Fruit fly (Drosophila melanogaster) whole organism, embryonic: Measurements from ENCODE around the gene CG10347.
A peak's percentile ranks its signal among the peaks of the same experiment; 100 is the strongest.

Experiments used
- C15 ChIP-seq: fragments of 200-800 bp; sonication (Bioruptor generic); IDR thresholded peaks from 3 replicates; pipeline ENCODE4 v1.3.6; 2022; ENCODE audit warnings: missing biosample characterization, missing genetic modification characterization
- CG10654 ChIP-seq: fragments of 200-800 bp; sonication (Bioruptor generic); optimal IDR thresholded peaks from 2 replicates; lab custom pipeline; 2016; ENCODE audit warnings: missing biosample characterization, missing genetic modification characterization
- CG11504 ChIP-seq: fragments of 200-800 bp; sonication (Bioruptor generic); optimal IDR thresholded peaks from 3 replicates; lab custom pipeline; 2019; ENCODE audit warnings: missing biosample characterization, mild to moderate bottlenecking, missing genetic modification characterization, moderate library complexity
- CG11695 ChIP-seq: fragments of 200-800 bp; sonication (Bioruptor generic); IDR thresholded peaks from 3 replicates; pipeline ENCODE4 v1.3.6; 2022; ENCODE audit warnings: missing biosample characterization, missing genetic modification characterization
- CG12219 ChIP-seq: fragments of 200-800 bp; sonication (Bioruptor generic); optimal IDR thresholded peaks from 3 replicates; lab custom pipeline; 2018; ENCODE audit warnings: missing biosample characterization, mild to moderate bottlenecking, missing genetic modification characterization
- CG17612 ChIP-seq: fragments of 200-800 bp; sonication (Bioruptor generic); IDR thresholded peaks from 2 replicates; pipeline ENCODE4 v1.3.6; 2022; ENCODE audit warnings: missing biosample characterization, missing genetic modification characterization
- CG6765 ChIP-seq: fragments of 200-800 bp; sonication (Bioruptor generic); optimal IDR thresholded peaks from 3 replicates; lab custom pipeline; 2017; ENCODE audit warnings: missing biosample characterization, mild to moderate bottlenecking, missing genetic modification characterization
- CG6813 ChIP-seq: fragments of 200-800 bp; sonication (Bioruptor generic); optimal IDR thresholded peaks from 2 replicates; lab custom pipeline; 2017; ENCODE audit warnings: missing biosample characterization, missing genetic modification characterization, mild to moderate bottlenecking, moderate library complexity, missing genetic modification reagents
- CG7987 ChIP-seq: fragments of 200-800 bp; sonication (Bioruptor generic); optimal IDR thresholded peaks from 2 replicates; lab custom pipeline; 2018; ENCODE audit warnings: missing biosample characterization, mild to moderate bottlenecking, missing genetic modification characterization, moderate library complexity
- Chrac-16 ChIP-seq: fragments of 200-800 bp; sonication (Bioruptor generic); optimal IDR thresholded peaks from 3 replicates; lab custom pipeline; 2016; ENCODE audit warnings: missing biosample characterization, missing genetic modification characterization
- D ChIP-seq, 2 experiments: fragments of 200-800 bp in 1 of 2; fragments of >200 bp in 1 of 2; sonication (Bioruptor generic) in 1 of 2; optimal IDR thresholded peaks; 2 replicates in 1 of 2; 3 replicates in 1 of 2; lab custom pipeline; 2017; ENCODE audit warnings: mild to moderate bottlenecking in 1 of 2, missing biosample characterization in 1 of 2, missing genetic modification characterization in 1 of 2, missing genetic modification reagents in 1 of 2
- Dll ChIP-seq: fragments of 200-800 bp; sonication (Bioruptor generic); IDR thresholded peaks from 4 replicates; pipeline ENCODE4 v1.3.6; 2022; ENCODE audit warnings: missing biosample characterization, missing genetic modification characterization; ENCODE audit not compliant: partially characterized antibody
- Dp ChIP-seq: fragments of 200-800 bp; sonication (Bioruptor generic); optimal IDR thresholded peaks from 2 replicates; lab custom pipeline; 2018; ENCODE audit warnings: missing biosample characterization, mild to moderate bottlenecking, missing genetic modification characterization, moderate library complexity
- Drgx ChIP-seq: fragments of 200-800 bp; sonication (Bioruptor generic); IDR thresholded peaks from 2 replicates; pipeline ENCODE4 v1.3.6; 2022; ENCODE audit warnings: missing biosample characterization, missing genetic modification characterization
- E2f2 ChIP-seq: fragments of 200-800 bp; sonication (Bioruptor generic); IDR thresholded peaks from 2 replicates; pipeline ENCODE4 v1.3.6; 2022; ENCODE audit warnings: missing biosample characterization, missing genetic modification characterization
- Gug ChIP-seq: fragments of 200-800 bp; sonication (Bioruptor generic); IDR thresholded peaks from 4 replicates; pipeline ENCODE4 v1.3.6; 2022; ENCODE audit warnings: missing biosample characterization, missing genetic modification characterization
- H2.0 ChIP-seq: fragments of 200-800 bp; sonication (Bioruptor generic); IDR thresholded peaks from 2 replicates; pipeline ENCODE4 v1.3.6; 2022; ENCODE audit warnings: missing biosample characterization, missing genetic modification characterization
- HLH3B ChIP-seq: fragments of 200-800 bp; sonication (Bioruptor generic); IDR thresholded peaks from 2 replicates; pipeline ENCODE4 v1.3.6; 2022; ENCODE audit warnings: missing biosample characterization, missing genetic modification characterization
- HLHmδ ChIP-seq: fragments of 200-800 bp; sonication (Bioruptor generic); optimal IDR thresholded peaks from 2 replicates; lab custom pipeline; 2018; ENCODE audit warnings: missing biosample characterization, mild to moderate bottlenecking, missing genetic modification characterization, moderate library complexity
- Hr51 ChIP-seq, 2 experiments: fragments of 200-800 bp; sonication (Bioruptor generic); optimal IDR thresholded peaks; 2 replicates in 1 of 2; 3 replicates in 1 of 2; lab custom pipeline; 2016 to 2018; ENCODE audit warnings: missing biosample characterization in 2 of 2, missing genetic modification characterization in 2 of 2, mild to moderate bottlenecking in 1 of 2, moderate library complexity in 1 of 2
- Hr78 ChIP-seq, 2 experiments: fragments of 200-800 bp in 1 of 2; fragments of >200 bp in 1 of 2; sonication (Bioruptor generic) in 1 of 2; optimal IDR thresholded peaks; 2 replicates each; lab custom pipeline; 2017 to 2019; ENCODE audit warnings: missing biosample characterization in 2 of 2, missing genetic modification characterization in 2 of 2, mild to moderate bottlenecking in 1 of 2, moderate library complexity in 1 of 2
- Jarid2 ChIP-seq: fragments of 200-800 bp; sonication (Bioruptor generic); optimal IDR thresholded peaks from 3 replicates; lab custom pipeline; 2017; ENCODE audit warnings: mild to moderate bottlenecking, missing biosample characterization, missing genetic modification reagents, missing genetic modification characterization
- Med ChIP-seq: fragments of 200-800 bp; sonication (Bioruptor generic); peaks from one replicate; lab custom pipeline; 2016; ENCODE audit warnings: missing biosample characterization, missing genetic modification characterization, mild to moderate bottlenecking, inconsistent platforms, moderate library complexity
- Mes4 ChIP-seq: fragments of 200-800 bp; sonication (Bioruptor generic); optimal IDR thresholded peaks from 2 replicates; lab custom pipeline; 2016; ENCODE audit warnings: missing biosample characterization, missing genetic modification characterization
- Opbp ChIP-seq: fragments of 200-800 bp; sonication (Bioruptor generic); IDR thresholded peaks from 3 replicates; pipeline ENCODE4 v1.3.6; 2022; ENCODE audit warnings: missing biosample characterization, missing genetic modification characterization; ENCODE audit not compliant: partially characterized antibody
- Side ChIP-seq: fragments of 200-800 bp; sonication (Bioruptor generic); optimal IDR thresholded peaks from 2 replicates; lab custom pipeline; 2016; ENCODE audit warnings: missing biosample characterization, missing genetic modification characterization
- Sox102F ChIP-seq: fragments of 200-800 bp; sonication (Bioruptor generic); optimal IDR thresholded peaks from 2 replicates; lab custom pipeline; 2018; ENCODE audit warnings: missing biosample characterization, mild to moderate bottlenecking, missing genetic modification characterization, moderate library complexity
- Stat92E ChIP-seq, 3 experiments: fragments of >200 bp in 2 of 3; fragments of 200-800 bp in 1 of 3; sonication (Bioruptor generic) in 1 of 3; optimal IDR thresholded peaks; 2 replicates each; lab custom pipeline; 2017 to 2019; ENCODE audit warnings: missing biosample characterization in 3 of 3, missing genetic modification characterization in 3 of 3, mild to moderate bottlenecking in 1 of 3, moderate library complexity in 1 of 3
- bcd ChIP-seq: fragments of 200-800 bp; sonication (Bioruptor generic); optimal IDR thresholded peaks from 2 replicates; lab custom pipeline; 2017; ENCODE audit warnings: missing biosample characterization, mild to moderate bottlenecking, missing genetic modification characterization
- cad ChIP-seq: fragments of >200 bp; optimal IDR thresholded peaks from 2 replicates; lab custom pipeline; 2017; ENCODE audit warnings: missing biosample characterization, missing genetic modification characterization
- chn ChIP-seq: fragments of 200-800 bp; sonication (Bioruptor generic); optimal IDR thresholded peaks from 2 replicates; lab custom pipeline; 2016; ENCODE audit warnings: missing biosample characterization, missing genetic modification characterization
- esg ChIP-seq: fragments of 200-800 bp; sonication (Bioruptor generic); conservative IDR thresholded peaks from 2 replicates; pipeline ENCODE4 v1.3.6; 2022; ENCODE audit warnings: missing biosample characterization, missing genetic modification characterization
- gt ChIP-seq: fragments of 200-800 bp; sonication (Bioruptor generic); IDR thresholded peaks from 2 replicates; pipeline ENCODE4 v1.3.6; 2022; ENCODE audit warnings: missing biosample characterization, missing genetic modification characterization
- knrl ChIP-seq: fragments of 200-800 bp; sonication (Bioruptor generic); IDR thresholded peaks from 3 replicates; pipeline ENCODE4 v1.3.6; 2022; ENCODE audit warnings: missing biosample characterization, missing genetic modification characterization; ENCODE audit not compliant: partially characterized antibody
- lmd ChIP-seq: fragments of 200-800 bp; sonication (Bioruptor generic); IDR thresholded peaks from 2 replicates; pipeline ENCODE4 v1.3.6; 2022; ENCODE audit warnings: missing biosample characterization, missing genetic modification characterization
- mirr ChIP-seq: fragments of 200-800 bp; sonication (Bioruptor generic); optimal IDR thresholded peaks from 3 replicates; lab custom pipeline; 2018; ENCODE audit warnings: missing biosample characterization, mild to moderate bottlenecking, missing genetic modification characterization
- mld ChIP-seq: fragments of 200-800 bp; sonication (Bioruptor generic); IDR thresholded peaks from 3 replicates; pipeline ENCODE4 v1.3.6; 2022; ENCODE audit warnings: missing biosample characterization, missing genetic modification characterization; ENCODE audit not compliant: partially characterized antibody
- pita ChIP-seq: fragments of 200-800 bp; sonication (Bioruptor generic); optimal IDR thresholded peaks from 2 replicates; lab custom pipeline; 2017; ENCODE audit warnings: missing biosample characterization, mild to moderate bottlenecking, missing genetic modification characterization
- run ChIP-seq: fragments of 200-800 bp; sonication (Bioruptor generic); optimal IDR thresholded peaks from 3 replicates; lab custom pipeline; 2018; ENCODE audit warnings: missing biosample characterization, mild to moderate bottlenecking, missing genetic modification characterization
- sd ChIP-seq: fragments of 200-800 bp; sonication (Bioruptor generic); optimal IDR thresholded peaks from 3 replicates; lab custom pipeline; 2018; ENCODE audit warnings: missing biosample characterization, mild to moderate bottlenecking, missing genetic modification characterization, moderate library complexity
- sens ChIP-seq: fragments of 200-800 bp; sonication (Bioruptor generic); peaks from one replicate; lab custom pipeline; 2016; ENCODE audit warnings: missing biosample characterization, missing genetic modification characterization
- sima ChIP-seq: fragments of 200-800 bp; sonication (Bioruptor generic); optimal IDR thresholded peaks from 2 replicates; lab custom pipeline; 2016; ENCODE audit warnings: missing biosample characterization, missing genetic modification characterization
- sisA ChIP-seq: fragments of 200-800 bp; sonication (Bioruptor generic); IDR thresholded peaks from 2 replicates; pipeline ENCODE4 v1.3.6; 2022; ENCODE audit warnings: missing biosample characterization, missing genetic modification characterization

The CG10347 gene

dm6 chrX:11857522-11858438 lies 3.0 kb upstream of the CG10347 start (continued):
- TF ChIP-seq Sox102F (GFP tag; lab: Kevin White, UChicago) (peak; percentile 84), Side (GFP tag; lab: Kevin White, UChicago) (peak; percentile 78), D (optimal IDR thresholded peaks at IDR 0.05; lab: Kevin White, UChicago) (no peak), D (GFP tag; optimal IDR thresholded peaks at IDR 0.05; lab: Kevin White, UChicago) (peak; percentile 73)

- TF ChIP-seq D (optimal IDR thresholded peaks at IDR 0.05; lab: Kevin White, UChicago) (no peak), D (GFP tag; optimal IDR thresholded peaks at IDR 0.05; lab: Kevin White, UChicago) (no peak), E2f2 (GFP tag; lab: Robert Waterston, UW) (peak; percentile 40), Drgx (GFP tag; lab: Robert Waterston, UW) (peak; percentile 39; the same call in 1 of the 2 replicates), Hr78 (GFP tag; optimal IDR thresholded peaks at IDR 0.05; lab: Kevin White, UChicago) (no peak), Dp (GFP tag; lab: Kevin White, UChicago) (peak; percentile 12), Hr51 (GFP tag; optimal IDR thresholded peaks at IDR 0.05; lab: Kevin White, UChicago) (no peak), run (no peak), sd (tag; lab: Kevin White, UChicago) (peak; percentile 16), H2.0 (GFP tag; lab: Robert Waterston, UW) (no peak), C15 (GFP tag; lab: Robert Waterston, UW) (no peak), lmd (GFP tag; lab: Robert Waterston, UW) (no peak), HLHmδ (GFP tag; lab: Kevin White, UChicago) (no peak), CG12219 (GFP tag; lab: Kevin White, UChicago) (no peak), CG7987 (GFP tag; lab: Kevin White, UChicago) (no peak), Gug (GFP tag; lab: Robert Waterston, UW) (no peak), esg (no peak), mirr (GFP tag; lab: Kevin White, UChicago) (peak; percentile 4), cad (GFP tag; lab: Kevin White, UChicago) (no peak), Jarid2 (no peak), knrl (no peak), pita (GFP tag; lab: Kevin White, UChicago) (no peak), Med (peak; percentile 58)
Observed at dm6 chrX:11856867-11857266, 2.1 kb upstream of the CG10347 start.

dm6 chrX:11855950-11856349 lies 1.2 kb upstream of the CG10347 start:
- peak; percentile 20 for TF ChIP-seq sens (GFP tag; lab: Kevin White, UChicago)
- no peak for TF ChIP-seq CG10654 (GFP tag; lab: Kevin White, UChicago)
- TF ChIP-seq, all 482 proteins: peak for 1

dm6 chrX:11852310-11852709 lies 2.4 kb downstream of the CG10347 start, which contains the start of gene p24-1:
p24-1 (minus strand) TSS chrX:11852530.
- TF ChIP-seq Chrac-16 (peak; percentile 16), CG17612 (GFP tag; lab: Robert Waterston, UW) (no peak), mld (GFP tag; lab: Robert Waterston, UW) (peak; percentile 81), sima (GFP tag; lab: Kevin White, UChicago) (no peak), Mes4 (GFP tag; lab: Kevin White, UChicago) (no peak), sisA (GFP tag; lab: Robert Waterston, UW) (peak; percentile 12; the same call in 1 of the 2 replicates), CG6813 (no peak), Stat92E (GFP tag; optimal IDR thresholded peaks at IDR 0.05; lab: Kevin White, UChicago) (peak in 1 of 3 experiments; percentile 20), chn (peak; percentile 60), HLH3B (GFP tag; lab: Robert Waterston, UW) (no peak), bcd (GFP tag; lab: Kevin White, UChicago) (peak; percentile 44), CG11695 (GFP tag; lab: Robert Waterston, UW) (no peak), CG11504 (tag; lab: Kevin White, UChicago) (peak; percentile 36), Opbp (GFP tag; lab: Robert Waterston, UW) (peak; percentile 92), CG6765 (peak; percentile 14), gt (GFP tag; lab: Robert Waterston, UW) (no peak), Dll (peak; percentile 83)
